Fruit fly (Drosophila melanogaster): ENCODE measurements around the gene Drice.

The Drice gene

DNA sequence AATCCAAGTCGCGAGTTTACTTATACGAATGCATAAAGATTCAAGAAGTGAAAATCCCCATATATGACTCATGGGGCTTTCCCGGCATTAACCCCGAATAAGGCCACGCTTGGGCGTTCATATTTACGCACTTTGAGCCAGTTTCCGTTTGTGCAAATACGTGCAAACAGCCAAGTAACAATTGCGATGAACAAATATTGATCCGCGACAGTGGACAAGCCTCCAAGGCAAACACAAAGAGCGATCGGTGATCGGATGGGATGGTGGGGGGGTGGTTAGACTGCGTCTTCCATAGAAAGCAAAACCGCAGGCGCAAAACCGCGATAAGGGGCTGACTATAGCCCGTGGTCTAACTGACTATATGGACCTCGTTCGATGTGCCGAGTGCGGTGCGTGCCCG, 42.2 kb upstream of the Drice start:
- TF ChIP-seq CG34406 (GFP tag; optimal IDR thresholded peaks at IDR 0.05) (peak; percentile 7), Hr39 (GFP tag; optimal IDR thresholded peaks at IDR 0.05) (no peak), svp (GFP tag) (no peak), dsx (GFP tag; optimal IDR thresholded peaks at IDR 0.05; ENCODE audit: poor library complexity, severe bottlenecking) (no peak), CG10631 (GFP tag; optimal IDR thresholded peaks at IDR 0.05) (peak; percentile 18), CG16779 (tag; optimal IDR thresholded peaks at IDR 0.05) (peak; percentile 6), CG8632 (GFP tag; optimal IDR thresholded peaks at IDR 0.05) (peak; percentile 44), fkh (GFP tag; optimal IDR thresholded peaks at IDR 0.05) (no peak), CG11762 (GFP tag; optimal IDR thresholded peaks at IDR 0.05; ENCODE audit: insufficient read depth) (peak; percentile 19), CG9139 (GFP tag; optimal IDR thresholded peaks at IDR 0.05) (peak; percentile 72), CG6163 (GFP tag; IDR thresholded peaks at IDR 0.05) (peak; percentile 55; the same call in 2 of the 3 replicates), net (GFP tag; optimal IDR thresholded peaks at IDR 0.05) (peak; percentile 14), Hr38 (GFP tag; optimal IDR thresholded peaks at IDR 0.05) (peak; percentile 54), spab (GFP tag; optimal IDR thresholded peaks at IDR 0.05) (peak; percentile 39), CG1621 (tag; optimal IDR thresholded peaks at IDR 0.05) (peak; percentile 56), Gug (GFP tag; IDR thresholded peaks at IDR 0.05) (peak; percentile 25; the same call in 1 of the 2 replicates), ss (GFP tag; optimal IDR thresholded peaks at IDR 0.05) (peak; percentile 55 to 60), achi (GFP tag; optimal IDR thresholded peaks at IDR 0.05) (no peak), Sox14 (GFP tag; optimal IDR thresholded peaks at IDR 0.05) (peak; percentile 49), fd59A (GFP tag; optimal IDR thresholded peaks at IDR 0.05) (peak; percentile 10), CG11294 (GFP tag; IDR thresholded peaks at IDR 0.05) (no peak; the same call in 1 of the 2 replicates), CG6854 (GFP tag; optimal IDR thresholded peaks at IDR 0.05) (peak; percentile 17), CG6792 (GFP tag; optimal IDR thresholded peaks at IDR 0.05) (peak; percentile 0), Eip78C (GFP tag) (peak; percentile 59), salr (GFP tag; optimal IDR thresholded peaks at IDR 0.05) (peak in 1 of 2 experiments; percentile 45), CG6808 (GFP tag; optimal IDR thresholded peaks at IDR 0.05) (peak; percentile 65), CG8319 (GFP tag; optimal IDR thresholded peaks at IDR 0.05) (no peak), CG10669 (GFP tag; optimal IDR thresholded peaks at IDR 0.05) (peak; percentile 35)

DNA sequence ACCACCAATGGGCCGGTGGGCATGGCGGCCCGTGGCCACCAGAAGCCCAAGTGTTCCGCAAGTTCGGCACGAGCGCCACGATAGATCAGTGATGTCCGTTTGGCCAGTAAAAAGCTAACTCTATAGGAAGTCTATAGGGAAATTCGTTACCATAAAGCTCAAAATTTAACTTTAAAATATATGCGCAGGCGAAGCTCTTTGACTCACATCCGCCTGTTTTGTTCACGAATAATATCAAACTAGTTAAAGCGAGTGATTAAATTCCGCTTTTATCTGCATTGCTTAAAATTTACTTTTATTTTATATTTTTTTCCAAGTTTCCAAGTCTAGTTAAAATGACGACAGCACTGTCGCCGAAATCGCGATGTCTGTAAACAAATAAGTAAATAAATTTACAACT, 41.8 kb upstream of the Drice start:
- TF ChIP-seq lz (GFP tag; optimal IDR thresholded peaks at IDR 0.05) (peak; percentile 47), CG3032 (tag; optimal IDR thresholded peaks at IDR 0.05) (peak; percentile 35), ss (GFP tag; optimal IDR thresholded peaks at IDR 0.05) (no peak), dac (GFP tag; optimal IDR thresholded peaks at IDR 0.05) (peak; percentile 58), cyc (GFP tag; optimal IDR thresholded peaks at IDR 0.05) (peak; percentile 56), Eip75B (GFP tag; optimal IDR thresholded peaks at IDR 0.05) (peak; percentile 48), CG8319 (GFP tag; optimal IDR thresholded peaks at IDR 0.05) (no peak), Ets21C (GFP tag; optimal IDR thresholded peaks at IDR 0.05) (peak; percentile 12), CG34406 (GFP tag; optimal IDR thresholded peaks at IDR 0.05) (peak; percentile 27), CG6276 (GFP tag; optimal IDR thresholded peaks at IDR 0.05) (peak; percentile 45), Hr38 (GFP tag; optimal IDR thresholded peaks at IDR 0.05) (no peak), Eip93F (GFP tag; optimal IDR thresholded peaks at IDR 0.05) (no peak), pdm3 (GFP tag; optimal IDR thresholded peaks at IDR 0.05) (peak; percentile 59), CG6163 (GFP tag; IDR thresholded peaks at IDR 0.05) (peak; percentile 33; the same call in 1 of the 3 replicates), CG11762 (GFP tag; optimal IDR thresholded peaks at IDR 0.05; ENCODE audit: insufficient read depth) (no peak), svp (GFP tag) (peak; percentile 75), CG6808 (GFP tag; optimal IDR thresholded peaks at IDR 0.05) (peak; percentile 22), dsx (GFP tag; optimal IDR thresholded peaks at IDR 0.05; ENCODE audit: poor library complexity, severe bottlenecking) (no peak), esn (GFP tag; optimal IDR thresholded peaks at IDR 0.05) (peak; percentile 59), achi (GFP tag; optimal IDR thresholded peaks at IDR 0.05) (peak; percentile 50), fkh (GFP tag; optimal IDR thresholded peaks at IDR 0.05) (no peak), OdsH (GFP tag; optimal IDR thresholded peaks at IDR 0.05) (peak; percentile 64), Sox15 (GFP tag; optimal IDR thresholded peaks at IDR 0.05) (peak; percentile 30), Smox (GFP tag; optimal IDR thresholded peaks at IDR 0.05) (peak; percentile 42), CG8119 (GFP tag; IDR thresholded peaks at IDR 0.05) (peak; percentile 74), topi (GFP tag; optimal IDR thresholded peaks at IDR 0.05) (peak; percentile 65), CG4318 (GFP tag; optimal IDR thresholded peaks at IDR 0.05) (peak; percentile 73), Ets96B (tag; optimal IDR thresholded peaks at IDR 0.05) (peak; percentile 40), CG9139 (GFP tag; optimal IDR thresholded peaks at IDR 0.05) (no peak), salr (GFP tag; optimal IDR thresholded peaks at IDR 0.05) (peak in 1 of 2 experiments; percentile 54), CG16779 (tag; optimal IDR thresholded peaks at IDR 0.05) (no peak), CG7368 (GFP tag; optimal IDR thresholded peaks at IDR 0.05) (no peak), CG1621 (tag; optimal IDR thresholded peaks at IDR 0.05) (no peak), Hr4 (GFP tag; optimal IDR thresholded peaks at IDR 0.05) (peak; percentile 85), CG10631 (GFP tag; optimal IDR thresholded peaks at IDR 0.05) (peak; percentile 19), CG3919 (GFP tag; optimal IDR thresholded peaks at IDR 0.05) (peak; percentile 48)
